Worm (Caenorhabditis elegans): Measurements from ENCODE around the gene csp-2.
A peak's percentile ranks its signal among the peaks of the same experiment; 100 is the strongest.

The csp-2 gene

ce11 chrIV:6323654-6324224 is 16.2 kb downstream of the csp-2 start, which contains the start of gene sqd-1 (continued):
- TF ChIP-seq T07F8.4 (tag; optimal IDR thresholded peaks at IDR 0.05) (no peak), unc-130 (GFP tag; optimal IDR thresholded peaks at IDR 0.05) (peak; percentile 62), nhr-27 (tag; optimal IDR thresholded peaks at IDR 0.05) (peak; percentile 57), ztf-22 (GFP tag; optimal IDR thresholded peaks at IDR 0.05) (peak; percentile 55), madf-8 (GFP tag; conservative IDR thresholded peaks at IDR 0.05) (peak; percentile 59), ztf-25 (GFP tag; IDR thresholded peaks at IDR 0.05) (peak; percentile 60; the same call in 1 of the 2 replicates), dox-1 (GFP tag; IDR thresholded peaks at IDR 0.05) (peak; percentile 96), sea-2 (GFP tag; IDR thresholded peaks at IDR 0.05) (peak; percentile 81; the same call in 1 of the 2 replicates), ceh-27 (GFP tag; optimal IDR thresholded peaks at IDR 0.05) (peak; percentile 96), B0261.1 (tag; optimal IDR thresholded peaks at IDR 0.05) (peak; percentile 16), zim-3 (tag; optimal IDR thresholded peaks at IDR 0.05) (peak; percentile 89), gei-17 (GFP tag; optimal IDR thresholded peaks at IDR 0.05) (peak; percentile 75), ztf-6 (GFP tag; IDR thresholded peaks at IDR 0.05) (peak; percentile 78), fkh-3 (tag; optimal IDR thresholded peaks at IDR 0.05) (no peak), attf-5 (GFP tag; optimal IDR thresholded peaks at IDR 0.05) (peak; percentile 88), cebp-2 (GFP tag; IDR thresholded peaks at IDR 0.05) (peak; percentile 65; the same call in 1 of the 2 replicates), nfya-1 (tag; optimal IDR thresholded peaks at IDR 0.05; ENCODE audit: borderline replicate concordance, insufficient read depth) (no peak), ztf-26 (tag; optimal IDR thresholded peaks at IDR 0.05) (peak; percentile 88), sptf-2 (GFP tag; optimal IDR thresholded peaks at IDR 0.05) (no peak), rpc-1 (optimal IDR thresholded peaks at IDR 0.05) (peak; percentile 14), rpc-1 (tag; optimal IDR thresholded peaks at IDR 0.05) (no peak), lin-40 (tag; optimal IDR thresholded peaks at IDR 0.05) (peak; percentile 96), bed-2 (GFP tag; IDR thresholded peaks at IDR 0.05) (0 out of 2 replicates have a peak, but pooled peaks have one; percentile 36), attf-3 (GFP tag; conservative IDR thresholded peaks at IDR 0.05) (peak; percentile 75), mcd-1 (GFP tag; IDR thresholded peaks at IDR 0.05) (peak; percentile 94), D2030.7 (GFP tag; IDR thresholded peaks at IDR 0.05) (peak; percentile 89), lin-35 (GFP tag; optimal IDR thresholded peaks at IDR 0.05) (peak in 2 of 3 experiments; percentile 67 to 89), chd-7 (tag; optimal IDR thresholded peaks at IDR 0.05) (peak; percentile 90), athp-1 (tag; optimal IDR thresholded peaks at IDR 0.05) (peak; percentile 87), lir-1 (GFP tag; conservative IDR thresholded peaks at IDR 0.05) (peak; percentile 91), snpc-3.4 (tag; optimal IDR thresholded peaks at IDR 0.05) (peak; percentile 83), Y53G8AR.9 (GFP tag; conservative IDR thresholded peaks at IDR 0.05) (peak; percentile 96), B0336.3 (GFP tag; IDR thresholded peaks at IDR 0.05) (peak; percentile 93), ceh-40 (GFP tag; IDR thresholded peaks at IDR 0.05) (0 out of 2 replicates have a peak, but pooled peaks have one; percentile 55), zfh-2 (GFP tag; conservative IDR thresholded peaks at IDR 0.05) (peak; percentile 90), hrde-1 (tag; optimal IDR thresholded peaks at IDR 0.05; ENCODE audit: borderline replicate concordance) (peak; percentile 88), aptf-3 (GFP tag; IDR thresholded peaks at IDR 0.05) (0 out of 2 replicates have a peak, but pooled peaks have one; percentile 36), nfyb-1 (GFP tag; IDR thresholded peaks at IDR 0.05) (peak; percentile 96), rec-8 (tag; optimal IDR thresholded peaks at IDR 0.05) (peak in 1 of 2 experiments; percentile 7), nhr-80 (tag; optimal IDR thresholded peaks at IDR 0.05) (peak; percentile 30), nhr-120 (GFP tag; IDR thresholded peaks at IDR 0.05) (no peak), T26A5.8 (tag; optimal IDR thresholded peaks at IDR 0.05) (peak; percentile 9), tbp1 (GFP tag; optimal IDR thresholded peaks at IDR 0.05) (peak; percentile 75)
